Worm (Caenorhabditis elegans) whole organism, L2 larva: ENCODE measurements around the gene K09E4.4.

Experiments used
- egl-27 ChIP-seq: sonication (generic microtip); optimal IDR thresholded peaks from 3 replicates; lab custom pipeline; 2017; ENCODE audit warnings: missing biosample characterization, missing genetic modification reagents, missing genetic modification characterization
- lin-13 ChIP-seq: fragments of 150-350 bp; optimal IDR thresholded peaks from 2 replicates; lab custom pipeline; 2014; ENCODE audit warnings: missing biosample characterization, missing genetic modification reagents, missing genetic modification characterization
- nhr-237 ChIP-seq: fragments of 150-350 bp; optimal IDR thresholded peaks from 2 replicates; lab custom pipeline; 2014; ENCODE audit warnings: missing biosample characterization, missing genetic modification characterization

ce11 chrII:14118391-14118790, 3.6 kb downstream of the K09E4.4 start:
- TF ChIP-seq egl-27 (tag; lab: Kevin White, UChicago) (no peak), lin-13 (no peak), nhr-237 (tag; lab: Kevin White, UChicago) (no peak)
